Worm (Caenorhabditis elegans) whole organism, mixed stage, embryonic: ENCODE data around the gene F17C11.6.

Experiments used
- nhr-237 ChIP-seq: fragments of 150-350 bp; optimal IDR thresholded peaks from 2 replicates; lab custom pipeline; 2014; ENCODE audit warnings: missing biosample characterization, missing genetic modification characterization
- nhr-76 ChIP-seq: sonication (generic microtip); optimal IDR thresholded peaks from 2 replicates; lab custom pipeline; 2017; ENCODE audit warnings: missing biosample characterization, missing genetic modification characterization
- snpc-4 ChIP-seq: fragments of 150-350 bp; optimal IDR thresholded peaks from 2 replicates; lab custom pipeline; 2014; ENCODE audit warnings: missing biosample characterization, missing genetic modification characterization

ce11 chrV:10991789-10992188 is 36.9 kb downstream of the F17C11.6 start, which contains the start of gene frpr-9:
- no peak for TF ChIP-seq nhr-76 (tag; lab: Kevin White, UChicago)
- TF ChIP-seq nhr-237 (tag; lab: Kevin White, UChicago): no peak
- TF ChIP-seq snpc-4 (tag; lab: Kevin White, UChicago): no peak
